Worm (Caenorhabditis elegans) whole organism, midembryonic: ENCODE data around the gene F10E9.12.
A peak's percentile ranks its signal among the peaks of the same experiment; 100 is the strongest.

Experiments
- T22C8.4 ChIP-seq: fragments of 200-800 bp; sonication (Bioruptor generic); IDR thresholded peaks from 2 replicates; pipeline ENCODE4 v1.3.6; 2022; ENCODE audit warnings: missing genetic modification characterization, missing compliant biosample characterization
- cog-1 ChIP-seq: sonication (generic microtip); optimal IDR thresholded peaks from 2 replicates; lab custom pipeline; 2016; ENCODE audit warnings: missing genetic modification characterization, missing compliant biosample characterization
- flt-1 ChIP-seq: fragments of 200-800 bp; sonication (Bioruptor generic); IDR thresholded peaks from 2 replicates; pipeline ENCODE4 v1.3.6; 2022; ENCODE audit warnings: missing genetic modification characterization, missing compliant biosample characterization
- klf-2 ChIP-seq: fragments of 200-800 bp; sonication (Bioruptor generic); conservative IDR thresholded peaks from 2 replicates; pipeline ENCODE4 v1.3.6; 2022; ENCODE audit warnings: missing genetic modification reagents, missing genetic modification characterization, missing compliant biosample characterization
- med-1 ChIP-seq: sonication (generic microtip); optimal IDR thresholded peaks from 2 replicates; lab custom pipeline; 2017; ENCODE audit warnings: missing genetic modification characterization, mild to moderate bottlenecking, missing compliant biosample characterization, antibody characterized with exemption, missing genetic modification reagents; ENCODE audit not compliant: insufficient read depth
- ref-1 ChIP-seq: fragments of 200-800 bp; sonication (Bioruptor generic); conservative IDR thresholded peaks from 2 replicates; pipeline ENCODE4 v1.3.6; 2022; ENCODE audit warnings: missing genetic modification reagents, missing genetic modification characterization, missing compliant biosample characterization
- tab-1 ChIP-seq: fragments of 200-800 bp; sonication (Bioruptor generic); IDR thresholded peaks from 2 replicates; pipeline ENCODE4 v1.3.6; 2022; ENCODE audit warnings: missing genetic modification characterization, missing compliant biosample characterization
- ztf-23 ChIP-seq: fragments of 200-800 bp; sonication (Bioruptor generic); IDR thresholded peaks from 2 replicates; pipeline ENCODE4 v1.3.6; 2022; ENCODE audit warnings: missing genetic modification reagents, missing genetic modification characterization, missing compliant biosample characterization
- ztf-29 ChIP-seq: fragments of 200-800 bp; sonication (Bioruptor generic); IDR thresholded peaks from 2 replicates; pipeline ENCODE4 v1.3.6; 2022; ENCODE audit warnings: missing genetic modification reagents, missing genetic modification characterization, missing compliant biosample characterization

F10E9.12 gene

ce11 chrIII:8324412-8324811, at the start of gene F10E9.12:
F10E9.12 (plus strand) TSS chrIII:8324542.
- no peak for TF ChIP-seq cog-1 (tag; lab: Kevin White, UChicago)
- no peak for TF ChIP-seq tab-1 (GFP tag; lab: Robert Waterston, UW)
- TF ChIP-seq klf-2, result no peak
- no peak for TF ChIP-seq ztf-23 (GFP tag; lab: Robert Waterston, UW)
- no peak for TF ChIP-seq ztf-29 (GFP tag; lab: Robert Waterston, UW)
- TF ChIP-seq ref-1 (GFP tag; lab: Robert Waterston, UW), result no peak
- TF ChIP-seq T22C8.4 (GFP tag; lab: Robert Waterston, UW), result no peak
- TF ChIP-seq med-1 (GFP tag; lab: Kevin White, UChicago), result no peak
- TF ChIP-seq flt-1 (GFP tag; lab: Robert Waterston, UW), result no peak

ce11 chrIII:8275871-8276270, 48.5 kb upstream of the F10E9.12 start, which contains the start of gene clec-160:
clec-160 (minus strand) TSS chrIII:8275971.
- TF ChIP-seq cog-1 (tag; lab: Kevin White, UChicago), result no peak
- TF ChIP-seq flt-1 (GFP tag; lab: Robert Waterston, UW), result no peak
- no peak for TF ChIP-seq ztf-29 (GFP tag; lab: Robert Waterston, UW)
- no peak for TF ChIP-seq ref-1 (GFP tag; lab: Robert Waterston, UW)
- no peak for TF ChIP-seq klf-2
- TF ChIP-seq med-1 (GFP tag; lab: Kevin White, UChicago), result no peak
- no peak for TF ChIP-seq T22C8.4 (GFP tag; lab: Robert Waterston, UW)
- TF ChIP-seq ztf-23 (GFP tag; lab: Robert Waterston, UW), result no peak
- no peak for TF ChIP-seq tab-1 (GFP tag; lab: Robert Waterston, UW)

- TF ChIP-seq T22C8.4 (GFP tag; lab: Robert Waterston, UW) (no peak), tab-1 (GFP tag; lab: Robert Waterston, UW) (no peak), ztf-29 (GFP tag; lab: Robert Waterston, UW) (no peak), med-1 (GFP tag; lab: Kevin White, UChicago) (no peak), ztf-23 (GFP tag; lab: Robert Waterston, UW) (no peak), cog-1 (tag; lab: Kevin White, UChicago) (no peak), flt-1 (GFP tag; lab: Robert Waterston, UW) (no peak), ref-1 (GFP tag; lab: Robert Waterston, UW) (no peak), klf-2 (no peak)
Observed at ce11 chrIII:8278801-8279200, 45.5 kb upstream of the F10E9.12 start, which contains the start of gene mig-10. mig-10 (plus strand) TSS chrIII:8279101.

DNA sequence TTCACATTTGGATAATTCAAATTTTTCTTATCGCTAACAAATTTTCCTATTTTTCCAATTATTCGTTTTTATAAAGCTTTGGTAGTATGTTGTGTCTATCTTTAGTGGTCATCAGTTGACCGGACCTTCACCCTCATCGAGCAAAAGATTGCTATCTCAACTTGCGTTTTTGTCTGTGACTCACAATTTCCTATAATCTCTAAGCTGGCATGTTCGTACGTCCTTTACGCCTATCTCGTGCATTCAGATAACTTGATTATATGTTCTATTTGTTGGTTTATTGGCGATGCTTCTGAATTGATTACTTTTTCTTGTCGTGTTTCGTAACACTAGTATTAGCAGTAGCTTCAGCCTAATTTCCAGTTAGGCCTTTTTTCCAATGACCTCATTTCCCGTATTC, 44.8 kb upstream of the F10E9.12 start:
- TF ChIP-seq ref-1 (GFP tag; lab: Robert Waterston, UW) (no peak), T22C8.4 (GFP tag; lab: Robert Waterston, UW) (no peak), klf-2 (no peak), flt-1 (GFP tag; lab: Robert Waterston, UW) (no peak), cog-1 (tag; lab: Kevin White, UChicago) (no peak), ztf-23 (GFP tag; lab: Robert Waterston, UW) (no peak), ztf-29 (GFP tag; lab: Robert Waterston, UW) (no peak), tab-1 (GFP tag; lab: Robert Waterston, UW) (no peak), med-1 (GFP tag; lab: Kevin White, UChicago) (no peak)

- TF ChIP-seq med-1 (GFP tag; lab: Kevin White, UChicago), result no peak
- no peak for TF ChIP-seq cog-1 (tag; lab: Kevin White, UChicago)
- no peak for TF ChIP-seq tab-1 (GFP tag; lab: Robert Waterston, UW)
- no peak for TF ChIP-seq flt-1 (GFP tag; lab: Robert Waterston, UW)
- TF ChIP-seq klf-2, result no peak
- TF ChIP-seq ztf-29 (GFP tag; lab: Robert Waterston, UW), result no peak
- TF ChIP-seq ref-1 (GFP tag; lab: Robert Waterston, UW), result no peak
- no peak for TF ChIP-seq ztf-23 (GFP tag; lab: Robert Waterston, UW)
- TF ChIP-seq T22C8.4 (GFP tag; lab: Robert Waterston, UW), result no peak
Observed at ce11 chrIII:8280352-8280751, 44.0 kb upstream of the F10E9.12 start.

- TF ChIP-seq cog-1 (tag; lab: Kevin White, UChicago) (no peak), tab-1 (GFP tag; lab: Robert Waterston, UW) (no peak), ref-1 (GFP tag; lab: Robert Waterston, UW) (no peak), ztf-29 (GFP tag; lab: Robert Waterston, UW) (no peak), med-1 (GFP tag; lab: Kevin White, UChicago) (no peak), T22C8.4 (GFP tag; lab: Robert Waterston, UW) (no peak), klf-2 (no peak), flt-1 (GFP tag; lab: Robert Waterston, UW) (no peak), ztf-23 (GFP tag; lab: Robert Waterston, UW) (no peak)
Observed at ce11 chrIII:8281310-8281709, 43.0 kb upstream of the F10E9.12 start.

DNA sequence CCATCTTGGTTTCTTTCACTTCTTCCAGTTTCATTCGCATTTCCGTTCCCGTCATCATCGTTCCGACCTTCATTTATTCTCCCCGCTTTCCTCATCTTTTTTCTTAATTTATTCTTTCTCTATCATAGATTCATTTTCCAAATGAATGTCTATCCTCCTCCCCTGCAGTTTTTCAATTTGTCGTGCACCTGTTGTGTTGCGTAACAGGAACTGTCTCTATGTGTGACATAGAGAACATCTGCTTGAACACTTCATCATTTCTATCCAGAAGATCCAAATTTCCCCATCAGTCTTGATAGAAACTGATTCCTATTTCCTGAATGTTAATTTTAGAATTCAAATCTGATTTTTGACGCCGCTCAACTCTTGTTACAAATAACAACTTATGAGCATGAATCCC, 40.8 kb upstream of the F10E9.12 start:
- TF ChIP-seq flt-1 (GFP tag; lab: Robert Waterston, UW) (no peak), cog-1 (tag; lab: Kevin White, UChicago) (no peak), klf-2 (no peak)

DNA sequence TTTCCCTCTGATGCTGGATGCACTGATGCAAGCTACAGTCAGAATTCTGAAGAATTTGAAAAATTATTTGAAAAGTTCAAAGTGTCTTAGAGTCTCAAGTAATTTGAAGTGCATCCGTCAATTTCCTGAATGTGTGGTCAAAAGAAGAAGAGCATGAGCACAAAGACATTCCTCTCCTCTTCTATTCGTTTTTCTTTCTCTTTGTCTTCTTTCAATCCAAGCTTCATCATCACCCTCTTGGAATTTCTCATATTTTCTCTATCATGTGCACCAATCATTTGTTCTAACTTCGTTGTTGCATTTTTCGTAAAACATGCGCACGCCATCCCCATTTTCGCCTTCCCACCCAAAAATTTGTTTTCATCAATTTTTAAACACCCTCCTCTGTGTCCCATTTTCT, 38.3 kb upstream of the F10E9.12 start:
- no peak for TF ChIP-seq tab-1 (GFP tag; lab: Robert Waterston, UW)
- TF ChIP-seq ref-1 (GFP tag; lab: Robert Waterston, UW), result no peak

DNA sequence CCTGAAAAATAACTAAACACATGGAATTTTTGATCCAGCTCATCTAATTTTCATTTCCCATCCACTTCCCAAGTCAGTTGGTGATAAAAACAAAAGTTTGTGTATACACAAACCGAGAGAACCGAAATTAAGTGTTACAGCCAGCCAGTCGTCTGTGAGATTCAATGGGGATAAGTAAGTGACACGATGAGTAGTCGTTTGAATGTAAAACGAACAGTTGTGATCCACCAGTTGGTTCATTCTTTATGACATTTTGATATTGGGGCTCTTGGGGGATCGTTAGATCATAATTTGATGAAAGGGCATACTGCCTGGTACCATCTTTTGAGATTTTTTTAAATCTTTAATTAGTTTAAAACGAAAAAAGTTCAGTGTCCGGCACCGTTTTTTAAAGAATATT, 37.5 kb upstream of the F10E9.12 start:
- TF ChIP-seq T22C8.4 (GFP tag; lab: Robert Waterston, UW) (no peak), tab-1 (GFP tag; lab: Robert Waterston, UW) (no peak), ztf-29 (GFP tag; lab: Robert Waterston, UW) (no peak), cog-1 (tag; lab: Kevin White, UChicago) (no peak), flt-1 (GFP tag; lab: Robert Waterston, UW) (no peak)

DNA sequence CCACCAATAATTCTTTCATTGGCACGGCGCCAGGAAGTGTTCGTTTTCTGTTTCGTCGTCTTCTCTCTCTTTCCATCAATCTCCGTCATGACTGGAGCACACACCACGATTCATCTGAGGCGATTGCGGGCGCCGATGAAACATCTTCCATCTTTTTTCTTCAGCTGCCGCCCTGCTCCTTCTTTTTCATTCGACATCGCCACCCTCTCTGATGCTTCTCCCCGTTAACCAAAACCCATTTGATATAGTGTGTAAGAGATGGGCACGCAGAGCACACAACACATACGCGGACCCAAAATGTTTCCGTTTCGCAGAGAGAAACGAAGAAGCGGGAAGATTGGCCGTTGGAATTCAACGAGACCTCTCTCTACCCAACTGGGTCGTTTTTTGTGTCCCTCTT, 36.8 kb upstream of the F10E9.12 start:
- TF ChIP-seq ztf-29 (GFP tag; lab: Robert Waterston, UW) (no peak), ztf-23 (GFP tag; lab: Robert Waterston, UW) (0 out of 2 replicates have a peak, but pooled peaks have one; percentile 16), klf-2 (no peak), ref-1 (GFP tag; lab: Robert Waterston, UW) (no peak), tab-1 (GFP tag; lab: Robert Waterston, UW) (no peak), flt-1 (GFP tag; lab: Robert Waterston, UW) (peak; percentile 52; the same call in 1 of the 2 replicates), med-1 (GFP tag; lab: Kevin White, UChicago) (no peak)
